Worm (Caenorhabditis elegans): ENCODE measurements around the gene sek-6.

- no peak for TF ChIP-seq ref-1 (GFP tag; conservative IDR thresholded peaks at IDR 0.05)
- no peak for TF ChIP-seq med-1 (GFP tag; optimal IDR thresholded peaks at IDR 0.05; ENCODE audit: insufficient read depth)
Measured at ce11 chrX:10060475-10061011, 29.6 kb downstream of the sek-6 start, which contains the start of gene ZC373.3.

All from whole organism, midembryonic.